Fruit fly (Drosophila melanogaster): ENCODE data around the gene CG13907.

CG13907 gene

dm6 chr3L:876656-877055 lies 5.2 kb downstream of the CG13907 start (continued):
- no peak for TF ChIP-seq Fer2 (tag; optimal IDR thresholded peaks at IDR 0.05)
- TF ChIP-seq BtbVII (GFP tag; optimal IDR thresholded peaks at IDR 0.05): no peak
- TF ChIP-seq Fer3 (tag; optimal IDR thresholded peaks at IDR 0.05): no peak
- no peak for TF ChIP-seq maf-S (GFP tag; optimal IDR thresholded peaks at IDR 0.05)
- TF ChIP-seq HHEX (GFP tag; optimal IDR thresholded peaks at IDR 0.05): no peak
- TF ChIP-seq knrl (GFP tag; IDR thresholded peaks at IDR 0.05; ENCODE audit: partially characterized antibody): no peak
- no peak for TF ChIP-seq slbo (GFP tag; IDR thresholded peaks at IDR 0.05)
- TF ChIP-seq Myb (GFP tag; optimal IDR thresholded peaks at IDR 0.05): no peak
- TF ChIP-seq jumu (GFP tag; optimal IDR thresholded peaks at IDR 0.05): no peak
- no peak for TF ChIP-seq Atf3 (GFP tag; optimal IDR thresholded peaks at IDR 0.05)
- TF ChIP-seq zen (tag; optimal IDR thresholded peaks at IDR 0.05): no peak
- TF ChIP-seq CoRest (tag; optimal IDR thresholded peaks at IDR 0.05): no peak
- TF ChIP-seq MTF-1 (GFP tag; optimal IDR thresholded peaks at IDR 0.05; ENCODE audit: borderline replicate concordance): no peak
- TF ChIP-seq sr (GFP tag; IDR thresholded peaks at IDR 0.05): no peak
- no peak for TF ChIP-seq dysf (GFP tag; IDR thresholded peaks at IDR 0.05)
- TF ChIP-seq CG13296 (GFP tag; optimal IDR thresholded peaks at IDR 0.05): no peak
- TF ChIP-seq CG10654 (GFP tag; optimal IDR thresholded peaks at IDR 0.05): no peak
- peak; percentile 25 for TF ChIP-seq CG18599 (GFP tag; optimal IDR thresholded peaks at IDR 0.05)
- no peak for TF ChIP-seq CG8924 (tag; optimal IDR thresholded peaks at IDR 0.05)
- no peak for TF ChIP-seq Meics (GFP tag; optimal IDR thresholded peaks at IDR 0.05)
- 0 out of 4 replicates have a peak, but pooled peaks have one; percentile 5 for TF ChIP-seq chinmo (GFP tag; IDR thresholded peaks at IDR 0.05; ENCODE audit: partially characterized antibody)
- TF ChIP-seq prd (optimal IDR thresholded peaks at IDR 0.05): no peak
- no peak for TF ChIP-seq prd (GFP tag; IDR thresholded peaks at IDR 0.05)
- no peak for TF ChIP-seq CG12942 (GFP tag; optimal IDR thresholded peaks at IDR 0.05)
- TF ChIP-seq ems (GFP tag; optimal IDR thresholded peaks at IDR 0.05): no peak
- TF ChIP-seq Rfx (GFP tag; IDR thresholded peaks at IDR 0.05): no peak
- no peak for TF ChIP-seq CG2712 (tag; optimal IDR thresholded peaks at IDR 0.05)
- TF ChIP-seq CG11504 (tag; optimal IDR thresholded peaks at IDR 0.05): no peak
- no peak for TF ChIP-seq Hsf (GFP tag; optimal IDR thresholded peaks at IDR 0.05)
- no peak for TF ChIP-seq CG13775 (GFP tag; optimal IDR thresholded peaks at IDR 0.05)
- no peak for TF ChIP-seq CG10366 (GFP tag; IDR thresholded peaks at IDR 0.05)
- no peak for TF ChIP-seq seq (GFP tag; IDR thresholded peaks at IDR 0.05)
- TF ChIP-seq Hey (tag; optimal IDR thresholded peaks at IDR 0.05): peak; percentile 4
- TF ChIP-seq Asciz (GFP tag; optimal IDR thresholded peaks at IDR 0.05): peak; percentile 8
- no peak for TF ChIP-seq ssp (GFP tag; IDR thresholded peaks at IDR 0.05)
- no peak for TF ChIP-seq p53 (GFP tag; optimal IDR thresholded peaks at IDR 0.05)
- no peak for TF ChIP-seq CG43689 (GFP tag; IDR thresholded peaks at IDR 0.05)
- no peak for TF ChIP-seq CG4282 (GFP tag; optimal IDR thresholded peaks at IDR 0.05)
- peak; percentile 85 for TF ChIP-seq CG34376 (GFP tag; optimal IDR thresholded peaks at IDR 0.05)
- TF ChIP-seq unpg (GFP tag; optimal IDR thresholded peaks at IDR 0.05): no peak
- no peak for TF ChIP-seq CG6854 (GFP tag; optimal IDR thresholded peaks at IDR 0.05)
- no peak for TF ChIP-seq CG14667 (GFP tag; IDR thresholded peaks at IDR 0.05)
- peak; percentile 46; the same call in 1 of the 2 replicates for TF ChIP-seq GATAe (GFP tag; conservative IDR thresholded peaks at IDR 0.05)
- no peak for TF ChIP-seq al (GFP tag; IDR thresholded peaks at IDR 0.05)
- TF ChIP-seq Neu2 (GFP tag; optimal IDR thresholded peaks at IDR 0.05; ENCODE audit: borderline replicate concordance): no peak
- no peak for TF ChIP-seq ranshi (GFP tag; IDR thresholded peaks at IDR 0.05)
- no peak for TF ChIP-seq CG3407 (GFP tag; optimal IDR thresholded peaks at IDR 0.05)
- no peak for TF ChIP-seq corto (GFP tag; optimal IDR thresholded peaks at IDR 0.05)
- no peak for TF ChIP-seq ro (GFP tag; IDR thresholded peaks at IDR 0.05)
- TF ChIP-seq CG10565 (GFP tag; optimal IDR thresholded peaks at IDR 0.05): no peak
- no peak for TF ChIP-seq TFAM (GFP tag; optimal IDR thresholded peaks at IDR 0.05)
- TF ChIP-seq CG18262 (tag; optimal IDR thresholded peaks at IDR 0.05): no peak
